Worm (Caenorhabditis elegans) whole organism, L1 larva: ENCODE results near the gene ZK643.2.

Experiments used
- C16A3.4 ChIP-seq: fragments of 150-350 bp; optimal IDR thresholded peaks from 2 replicates; lab custom pipeline; 2014; ENCODE audit warnings: missing biosample characterization, missing genetic modification characterization
- F16B12.6 ChIP-seq: fragments of 150-350 bp; optimal IDR thresholded peaks from 2 replicates; lab custom pipeline; 2014; ENCODE audit warnings: missing biosample characterization, missing genetic modification characterization
- aha-1 ChIP-seq: fragments of 150-350 bp; optimal IDR thresholded peaks from 2 replicates; lab custom pipeline; 2014; ENCODE audit warnings: missing biosample characterization, missing genetic modification characterization
- aly-2 ChIP-seq: fragments of 150-350 bp; optimal IDR thresholded peaks from 2 replicates; lab custom pipeline; 2014; ENCODE audit warnings: missing biosample characterization, missing genetic modification characterization
- ama-1 ChIP-seq: fragments of 150-350 bp; optimal IDR thresholded peaks from 2 replicates; lab custom pipeline; 2014
- blmp-1 ChIP-seq: fragments of 150-350 bp; optimal IDR thresholded peaks from 2 replicates; lab custom pipeline; 2014; ENCODE audit warnings: missing biosample characterization, missing genetic modification characterization
- ceh-63 ChIP-seq: fragments of 200-800 bp; sonication (Bioruptor generic); optimal IDR thresholded peaks from 2 replicates; lab custom pipeline; 2018; ENCODE audit warnings: mild to moderate bottlenecking, missing genetic modification characterization, missing compliant biosample characterization
- ceh-82 ChIP-seq, 3 experiments: fragments of 150-350 bp in 1 of 3; sonication (generic microtip) in 2 of 3; optimal IDR thresholded peaks; 2 replicates each; lab custom pipeline; 2014 to 2017; ENCODE audit warnings: missing biosample characterization in 3 of 3, missing genetic modification characterization in 3 of 3
- dpl-1 ChIP-seq, 3 experiments: fragments of 150-350 bp in 2 of 3; sonication (generic microtip) in 1 of 3; optimal IDR thresholded peaks; 2 replicates each; lab custom pipeline; 2014 to 2017; ENCODE audit warnings: missing biosample characterization in 3 of 3, missing genetic modification characterization in 3 of 3, missing genetic modification reagents in 3 of 3
- dsc-1 ChIP-seq: sonication (generic microtip); optimal IDR thresholded peaks from 2 replicates; lab custom pipeline; 2016; ENCODE audit warnings: mild to moderate bottlenecking, missing genetic modification characterization, missing compliant biosample characterization
- efl-1 ChIP-seq, 4 experiments: fragments of 150-350 bp; optimal IDR thresholded peaks in 3 of 4; peaks in 1 of 4; 1 replicate in 1 of 4; 2 replicates in 3 of 4; lab custom pipeline; 2014; ENCODE audit warnings: missing biosample characterization in 2 of 4, missing genetic modification characterization in 2 of 4, missing genetic modification reagents in 2 of 4
- egl-13 ChIP-seq: sonication (generic microtip); optimal IDR thresholded peaks from 2 replicates; lab custom pipeline; 2016; ENCODE audit warnings: missing genotype, missing genetic modification reagents, missing genetic modification characterization, missing compliant biosample characterization
- egl-27 ChIP-seq, 2 experiments: fragments of 150-350 bp in 1 of 2; sonication (generic microtip); optimal IDR thresholded peaks; 3 replicates each; lab custom pipeline; 2017 to 2018; ENCODE audit warnings: missing biosample characterization in 2 of 2, missing genetic modification characterization in 2 of 2, missing genetic modification reagents in 2 of 2
- elt-3 ChIP-seq, 6 experiments: fragments of 150-350 bp in 1 of 6; sonication (generic microtip); optimal IDR thresholded peaks; 2 replicates each; lab custom pipeline; 2017 to 2018; ENCODE audit warnings: missing biosample characterization in 6 of 6, missing genetic modification characterization in 6 of 6, inconsistent platforms in 1 of 6
- ets-5 ChIP-seq: fragments of 200-800 bp; sonication (Bioruptor generic); IDR thresholded peaks from 2 replicates; pipeline ENCODE4 v1.3.6; 2022; ENCODE audit warnings: missing genetic modification characterization, missing compliant biosample characterization
- fkh-10 ChIP-seq: sonication (generic microtip); optimal IDR thresholded peaks from 2 replicates; lab custom pipeline; 2017; ENCODE audit warnings: missing biosample characterization, missing genetic modification reagents, missing genetic modification characterization
- fkh-8 ChIP-seq: sonication (generic microtip); optimal IDR thresholded peaks from 2 replicates; lab custom pipeline; 2016; ENCODE audit warnings: mild to moderate bottlenecking, missing genetic modification characterization, missing compliant biosample characterization
- fos-1 ChIP-seq: fragments of 150-350 bp; optimal IDR thresholded peaks from 2 replicates; lab custom pipeline; 2014; ENCODE audit warnings: missing biosample characterization, missing genetic modification characterization
- grh-1 ChIP-seq: fragments of 200-800 bp; sonication (Bioruptor generic); IDR thresholded peaks from 2 replicates; pipeline ENCODE4 v1.3.6; 2022; ENCODE audit warnings: missing genetic modification reagents, missing genetic modification characterization, missing compliant biosample characterization
- hlh-17 ChIP-seq: fragments of 200-800 bp; sonication (Bioruptor generic); optimal IDR thresholded peaks from 2 replicates; lab custom pipeline; 2018; ENCODE audit warnings: missing genetic modification characterization, mild to moderate bottlenecking, missing compliant biosample characterization, moderate library complexity, borderline replicate concordance
- isw-1 ChIP-seq: fragments of 200-800 bp; sonication (Bioruptor generic); IDR thresholded peaks from 2 replicates; pipeline ENCODE4 v1.3.6; 2022; ENCODE audit warnings: missing genetic modification characterization, missing compliant biosample characterization
- jun-1 ChIP-seq: fragments of 150-350 bp; optimal IDR thresholded peaks from 2 replicates; lab custom pipeline; 2014; ENCODE audit warnings: missing biosample characterization, missing genetic modification reagents, missing genetic modification characterization
- lin-13 ChIP-seq: fragments of 150-350 bp; optimal IDR thresholded peaks from 2 replicates; lab custom pipeline; 2014; ENCODE audit warnings: missing biosample characterization, missing genetic modification reagents, missing genetic modification characterization
- lin-14 ChIP-seq: fragments of 200-800 bp; sonication (Bioruptor generic); optimal IDR thresholded peaks from 2 replicates; lab custom pipeline; 2018; ENCODE audit warnings: mild to moderate bottlenecking, missing genetic modification characterization, moderate library complexity, missing compliant biosample characterization
- lin-35 ChIP-seq, 2 experiments: fragments of 150-350 bp; optimal IDR thresholded peaks; 2 replicates each; lab custom pipeline; 2014; ENCODE audit warnings: missing biosample characterization in 2 of 2, missing genetic modification characterization in 2 of 2, missing genetic modification reagents in 2 of 2
- lir-3 ChIP-seq: sonication (generic microtip); optimal IDR thresholded peaks from 2 replicates; lab custom pipeline; 2016; ENCODE audit warnings: mild to moderate bottlenecking, missing genetic modification characterization, moderate library complexity, missing compliant biosample characterization; ENCODE audit not compliant: poor library complexity
- mab-9 ChIP-seq: fragments of 200-800 bp; sonication (Bioruptor generic); IDR thresholded peaks from 2 replicates; pipeline ENCODE4 v1.3.6; 2022; ENCODE audit warnings: missing genetic modification reagents, missing genetic modification characterization, missing compliant biosample characterization
- mdl-1 ChIP-seq, 2 experiments: fragments of 150-350 bp; optimal IDR thresholded peaks; 2 replicates each; lab custom pipeline; 2014 to 2017; ENCODE audit warnings: missing biosample characterization in 2 of 2, missing genetic modification characterization in 2 of 2, inconsistent platforms in 1 of 2
- mep-1 ChIP-seq: fragments of 150-350 bp; optimal IDR thresholded peaks from 2 replicates; lab custom pipeline; 2014; ENCODE audit warnings: missing biosample characterization, missing genetic modification characterization
- nhr-11 ChIP-seq: fragments of 150-350 bp; optimal IDR thresholded peaks from 2 replicates; lab custom pipeline; 2014; ENCODE audit warnings: missing biosample characterization, missing genetic modification characterization
- nhr-12 ChIP-seq: sonication (generic microtip); optimal IDR thresholded peaks from 2 replicates; lab custom pipeline; 2017; ENCODE audit warnings: missing biosample characterization, missing genetic modification characterization
- nhr-19 ChIP-seq: fragments of 200-800 bp; sonication (Bioruptor generic); conservative IDR thresholded peaks from 2 replicates; pipeline ENCODE4 v1.3.6; 2022; ENCODE audit warnings: missing genetic modification characterization, missing compliant biosample characterization
- nhr-237 ChIP-seq: fragments of 150-350 bp; optimal IDR thresholded peaks from 2 replicates; lab custom pipeline; 2014; ENCODE audit warnings: missing biosample characterization, missing genetic modification characterization
- nhr-71 ChIP-seq: sonication (generic microtip); optimal IDR thresholded peaks from 2 replicates; lab custom pipeline; 2016; ENCODE audit warnings: mild to moderate bottlenecking, missing genetic modification characterization, moderate library complexity, missing compliant biosample characterization
- nhr-76 ChIP-seq: sonication (generic microtip); optimal IDR thresholded peaks from 2 replicates; lab custom pipeline; 2017; ENCODE audit warnings: missing biosample characterization, missing genetic modification characterization
- nhr-84 ChIP-seq: sonication (generic microtip); optimal IDR thresholded peaks from 2 replicates; lab custom pipeline; 2017; ENCODE audit warnings: missing biosample characterization, missing genetic modification characterization
- nhr-85 ChIP-seq: sonication (generic microtip); peaks from one replicate; lab custom pipeline; 2016; ENCODE audit warnings: missing genetic modification characterization, inconsistent platforms, missing compliant biosample characterization
- pag-3 ChIP-seq: sonication (generic microtip); optimal IDR thresholded peaks from 2 replicates; lab custom pipeline; 2017; ENCODE audit warnings: missing genetic modification characterization, mild to moderate bottlenecking, missing compliant biosample characterization, antibody characterized with exemption, borderline replicate concordance; ENCODE audit not compliant: insufficient read depth
- pax-3 ChIP-seq: fragments of 200-800 bp; sonication (Bioruptor generic); optimal IDR thresholded peaks from 2 replicates; lab custom pipeline; 2018; ENCODE audit warnings: mild to moderate bottlenecking, missing genetic modification characterization, moderate library complexity, missing compliant biosample characterization
- skn-1 ChIP-seq: fragments of 150-350 bp; optimal IDR thresholded peaks from 2 replicates; lab custom pipeline; 2014; ENCODE audit warnings: missing biosample characterization, missing genetic modification characterization
- snpc-4 ChIP-seq: fragments of 150-350 bp; optimal IDR thresholded peaks from 2 replicates; lab custom pipeline; 2014; ENCODE audit warnings: missing biosample characterization, missing genetic modification characterization
- snu-23 ChIP-seq: sonication (generic microtip); optimal IDR thresholded peaks from 2 replicates; lab custom pipeline; 2016; ENCODE audit warnings: missing genetic modification characterization, missing compliant biosample characterization
- sptf-1 ChIP-seq: fragments of 150-350 bp; optimal IDR thresholded peaks from 2 replicates; lab custom pipeline; 2014; ENCODE audit warnings: missing biosample characterization, missing genetic modification characterization
- sup-37 ChIP-seq: fragments of 200-800 bp; sonication (Bioruptor generic); optimal IDR thresholded peaks from 2 replicates; lab custom pipeline; 2018; ENCODE audit warnings: mild to moderate bottlenecking, missing genetic modification characterization, missing compliant biosample characterization
- swsn-7 ChIP-seq: sonication (generic microtip); optimal IDR thresholded peaks from 2 replicates; lab custom pipeline; 2016; ENCODE audit warnings: missing genetic modification characterization, missing compliant biosample characterization
- tbx-2 ChIP-seq: sonication (generic microtip); optimal IDR thresholded peaks from 2 replicates; lab custom pipeline; 2016; ENCODE audit warnings: missing genetic modification characterization, missing compliant biosample characterization
- unc-30 ChIP-seq: sonication (generic microtip); optimal IDR thresholded peaks from 2 replicates; lab custom pipeline; 2017; ENCODE audit warnings: missing biosample characterization, missing genetic modification characterization
- unc-62 ChIP-seq: fragments of 150-350 bp; optimal IDR thresholded peaks from 2 replicates; lab custom pipeline; 2014; ENCODE audit warnings: missing biosample characterization, missing genetic modification reagents, missing genetic modification characterization
- unc-86 ChIP-seq: sonication (generic microtip); optimal IDR thresholded peaks from 2 replicates; lab custom pipeline; 2016; ENCODE audit warnings: missing genetic modification characterization, missing compliant biosample characterization
- ztf-4 ChIP-seq: fragments of 150-350 bp; optimal IDR thresholded peaks from 2 replicates; lab custom pipeline; 2014; ENCODE audit warnings: missing biosample characterization, missing genetic modification characterization

Gene ZK643.2

DNA sequence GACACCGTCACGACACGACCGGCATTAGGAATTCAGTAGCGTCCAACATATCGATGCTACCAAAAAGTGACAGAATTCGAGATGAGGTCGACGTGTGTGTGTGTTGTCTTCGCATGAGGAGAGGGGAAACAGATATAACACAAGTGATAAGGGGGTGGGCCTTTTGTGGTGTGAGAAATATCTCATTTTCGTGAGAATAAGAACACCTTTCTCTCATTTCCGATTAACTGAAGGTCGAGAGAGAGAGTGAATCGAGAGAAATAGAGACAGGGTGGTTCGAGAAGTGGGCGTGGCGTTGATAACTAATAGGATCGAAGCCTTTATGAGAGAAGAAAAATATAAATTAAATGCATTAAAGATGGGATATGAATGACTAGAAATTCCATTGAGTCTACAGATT is 26.8 kb downstream of the ZK643.2 start:
- TF ChIP-seq elt-3 (tag; optimal IDR thresholded peaks at IDR 0.05; lab: Kevin White, UChicago) (peak in 3 of 6 experiments; percentile 38 to 69 (median 51)), unc-86 (peak; percentile 52), snpc-4 (tag; lab: Kevin White, UChicago) (no peak), aha-1 (no peak), nhr-84 (tag; lab: Kevin White, UChicago) (no peak), dpl-1 (GFP tag; optimal IDR thresholded peaks at IDR 0.05; lab: Kevin White, UChicago) (no peak), snu-23 (GFP tag; lab: Kevin White, UChicago) (peak; percentile 33), egl-13 (tag; lab: Kevin White, UChicago) (no peak), nhr-71 (tag; lab: Kevin White, UChicago) (peak; percentile 29), lin-14 (peak; percentile 59), ceh-82 (tag; optimal IDR thresholded peaks at IDR 0.05; lab: Kevin White, UChicago) (no peak), nhr-12 (no peak), nhr-85 (no peak), unc-30 (tag; lab: Kevin White, UChicago) (no peak), sup-37 (GFP tag; lab: Kevin White, UChicago) (no peak), fos-1 (no peak), dsc-1 (tag; lab: Kevin White, UChicago) (peak; percentile 34), efl-1 (optimal IDR thresholded peaks at IDR 0.05; lab: Kevin White, UChicago) (no peak), efl-1 (GFP tag; optimal IDR thresholded peaks at IDR 0.05 in 1 of 2; lab: Kevin White, UChicago) (no peak), pax-3 (tag; lab: Kevin White, UChicago) (no peak), mab-9 (GFP tag; lab: Robert Waterston, UW) (no peak), blmp-1 (peak; percentile 83)

- TF ChIP-seq lin-14: peak; percentile 58
- no peak for TF ChIP-seq ets-5 (GFP tag; lab: Robert Waterston, UW)
- no peak for TF ChIP-seq nhr-76 (tag; lab: Kevin White, UChicago)
- TF ChIP-seq lir-3 (tag; lab: Kevin White, UChicago): peak; percentile 40
- peak; percentile 15 to 68 for TF ChIP-seq lin-35 (GFP tag; optimal IDR thresholded peaks at IDR 0.05; lab: Kevin White, UChicago)
- TF ChIP-seq nhr-12: no peak
- TF ChIP-seq F16B12.6 (tag; lab: Kevin White, UChicago): no peak
- TF ChIP-seq isw-1 (GFP tag; lab: Robert Waterston, UW): no peak
- no peak for TF ChIP-seq snpc-4 (tag; lab: Kevin White, UChicago)
- no peak for TF ChIP-seq fos-1
- no peak for TF ChIP-seq nhr-11 (tag; lab: Kevin White, UChicago)
- peak; percentile 25 for TF ChIP-seq mep-1 (tag; lab: Kevin White, UChicago)
- no peak for TF ChIP-seq sup-37 (GFP tag; lab: Kevin White, UChicago)
- TF ChIP-seq C16A3.4 (tag; lab: Kevin White, UChicago): peak; percentile 1
- no peak for TF ChIP-seq nhr-237 (tag; lab: Kevin White, UChicago)
- no peak for TF ChIP-seq egl-27 (tag; optimal IDR thresholded peaks at IDR 0.05; lab: Kevin White, UChicago)
- TF ChIP-seq mab-9 (GFP tag; lab: Robert Waterston, UW): no peak
- no peak for TF ChIP-seq ztf-4 (tag; lab: Kevin White, UChicago)
- no peak for TF ChIP-seq ama-1 (lab: Kevin White, UChicago)
- no peak for TF ChIP-seq pag-3 (tag; lab: Kevin White, UChicago)
- peak in 1 of 2 experiments; percentile 87 for TF ChIP-seq mdl-1 (tag; optimal IDR thresholded peaks at IDR 0.05; lab: Kevin White, UChicago)
- no peak for TF ChIP-seq pax-3 (tag; lab: Kevin White, UChicago)
- no peak for TF ChIP-seq ceh-63 (GFP tag; lab: Kevin White, UChicago)
- no peak for TF ChIP-seq lin-13 (GFP tag; lab: Kevin White, UChicago)
- peak; percentile 36; the same call in 1 of the 2 replicates for TF ChIP-seq nhr-19 (GFP tag; lab: Robert Waterston, UW)
- TF ChIP-seq unc-62 (GFP tag; lab: Kevin White, UChicago): no peak
- TF ChIP-seq fkh-8 (tag; lab: Kevin White, UChicago): no peak
- peak; percentile 50 for TF ChIP-seq nhr-71 (tag; lab: Kevin White, UChicago)
- TF ChIP-seq snu-23 (GFP tag; lab: Kevin White, UChicago): peak; percentile 35
- peak; percentile 5 for TF ChIP-seq jun-1
- TF ChIP-seq swsn-7 (tag; lab: Kevin White, UChicago): no peak
- no peak for TF ChIP-seq nhr-84 (tag; lab: Kevin White, UChicago)
- TF ChIP-seq hlh-17 (GFP tag; lab: Kevin White, UChicago): no peak
- peak; percentile 18 for TF ChIP-seq tbx-2
- no peak for TF ChIP-seq fkh-10 (GFP tag; lab: Kevin White, UChicago)
- TF ChIP-seq grh-1 (GFP tag; lab: Robert Waterston, UW): no peak
- no peak for TF ChIP-seq aly-2 (tag; lab: Kevin White, UChicago)
- no peak for TF ChIP-seq sptf-1 (tag; lab: Kevin White, UChicago)
- peak; percentile 23 for TF ChIP-seq skn-1 (tag; lab: Kevin White, UChicago)
- TF ChIP-seq dsc-1 (tag; lab: Kevin White, UChicago): no peak
Measured at ce11 chrIII:8983811-8984210, 27.5 kb downstream of the ZK643.2 start.
